Fruit fly (Drosophila melanogaster) whole organism, embryonic: ENCODE results near the gene CG6136.
A peak's percentile ranks its signal among the peaks of the same experiment; 100 is the strongest.

Source experiments
- ATbp ChIP-seq: fragments of 200-800 bp; sonication (Bioruptor generic); optimal IDR thresholded peaks from 2 replicates; lab custom pipeline; 2017; ENCODE audit warnings: missing biosample characterization, mild to moderate bottlenecking, missing genetic modification characterization, missing genetic modification reagents
- Abd-B ChIP-seq: fragments of 200-800 bp; sonication (Bioruptor generic); optimal IDR thresholded peaks from 2 replicates; lab custom pipeline; 2018; ENCODE audit warnings: missing biosample characterization, mild to moderate bottlenecking, missing genetic modification characterization, moderate library complexity
- Antp ChIP-seq: fragments of 200-800 bp; sonication (Bioruptor generic); optimal IDR thresholded peaks from 3 replicates; lab custom pipeline; 2016; ENCODE audit warnings: missing biosample characterization, missing genetic modification characterization
- C15 ChIP-seq: fragments of 200-800 bp; sonication (Bioruptor generic); IDR thresholded peaks from 3 replicates; pipeline ENCODE4 v1.3.6; 2022; ENCODE audit warnings: missing biosample characterization, missing genetic modification characterization
- CG10959 ChIP-seq: fragments of 200-800 bp; sonication (Bioruptor generic); IDR thresholded peaks from 2 replicates; pipeline ENCODE4 v1.3.6; 2022; ENCODE audit warnings: missing biosample characterization, missing genetic modification characterization
- CG14667 ChIP-seq: fragments of 200-800 bp; sonication (Bioruptor generic); IDR thresholded peaks from 2 replicates; pipeline ENCODE4 v1.3.6; 2022; ENCODE audit warnings: missing biosample characterization, missing genetic modification characterization
- CG15011 ChIP-seq: fragments of 200-800 bp; sonication (Bioruptor generic); optimal IDR thresholded peaks from 3 replicates; lab custom pipeline; 2018; ENCODE audit warnings: missing biosample characterization, mild to moderate bottlenecking, missing genetic modification characterization
- CG15514 ChIP-seq: fragments of 200-800 bp; sonication (Bioruptor generic); optimal IDR thresholded peaks from 3 replicates; lab custom pipeline; 2017; ENCODE audit warnings: missing biosample characterization, missing genetic modification characterization, mild to moderate bottlenecking, moderate library complexity, missing genetic modification reagents
- CG1603 ChIP-seq: fragments of 200-800 bp; sonication (Bioruptor generic); optimal IDR thresholded peaks from 2 replicates; lab custom pipeline; 2019; ENCODE audit warnings: missing biosample characterization, mild to moderate bottlenecking, missing genetic modification characterization, moderate library complexity
- CG18262 ChIP-seq: fragments of 200-800 bp; optimal IDR thresholded peaks from 3 replicates; lab custom pipeline; 2019; ENCODE audit warnings: missing biosample characterization, mild to moderate bottlenecking, missing genetic modification characterization, moderate library complexity
- CG18599 ChIP-seq: fragments of 200-800 bp; sonication (Bioruptor generic); optimal IDR thresholded peaks from 3 replicates; lab custom pipeline; 2017; ENCODE audit warnings: missing biosample characterization, missing genetic modification characterization, mild to moderate bottlenecking, moderate library complexity, missing genetic modification reagents
- CG2129 ChIP-seq: fragments of 200-800 bp; sonication (Bioruptor generic); IDR thresholded peaks from 2 replicates; pipeline ENCODE4 v1.3.6; 2022; ENCODE audit warnings: missing biosample characterization, missing genetic modification characterization; ENCODE audit not compliant: partially characterized antibody
- CG2199 ChIP-seq: fragments of 200-800 bp; sonication (Bioruptor generic); IDR thresholded peaks from 3 replicates; pipeline ENCODE4 v1.3.6; 2022; ENCODE audit warnings: missing biosample characterization, missing genetic modification characterization
- CG32532 ChIP-seq: fragments of 200-800 bp; sonication (Bioruptor generic); IDR thresholded peaks from 2 replicates; pipeline ENCODE4 v1.3.6; 2022; ENCODE audit warnings: missing biosample characterization, missing genetic modification characterization
- CG3281 ChIP-seq: fragments of 200-800 bp; sonication (Bioruptor generic); optimal IDR thresholded peaks from 3 replicates; lab custom pipeline; 2017; ENCODE audit warnings: missing biosample characterization, mild to moderate bottlenecking, missing genetic modification characterization
- CG3726 ChIP-seq: fragments of 200-800 bp; sonication (Bioruptor generic); IDR thresholded peaks from 3 replicates; pipeline ENCODE4, ENCODE4 v1.3.6; 2022; ENCODE audit warnings: missing biosample characterization, missing genetic modification characterization
- CG3838 ChIP-seq: fragments of 200-800 bp; sonication (Bioruptor generic); optimal IDR thresholded peaks from 3 replicates; lab custom pipeline; 2016; ENCODE audit warnings: missing biosample characterization, missing genetic modification characterization
- CG43689 ChIP-seq: fragments of 200-800 bp; sonication (Bioruptor generic); IDR thresholded peaks from 2 replicates; pipeline ENCODE4 v1.3.6; 2022; ENCODE audit warnings: missing biosample characterization, missing genetic modification characterization
- CG6813 ChIP-seq: fragments of 200-800 bp; sonication (Bioruptor generic); optimal IDR thresholded peaks from 2 replicates; lab custom pipeline; 2017; ENCODE audit warnings: missing biosample characterization, missing genetic modification characterization, mild to moderate bottlenecking, moderate library complexity, missing genetic modification reagents
- CG7556 ChIP-seq: fragments of 200-800 bp; sonication (Bioruptor generic); optimal IDR thresholded peaks from 2 replicates; lab custom pipeline; 2017; ENCODE audit warnings: missing biosample characterization, mild to moderate bottlenecking, missing genetic modification characterization
- CG7745 ChIP-seq: fragments of 200-800 bp; sonication (Bioruptor generic); optimal IDR thresholded peaks from 2 replicates; lab custom pipeline; 2018; ENCODE audit warnings: missing biosample characterization, mild to moderate bottlenecking, missing genetic modification characterization, moderate library complexity
- CG8281 ChIP-seq: fragments of 200-800 bp; sonication (Bioruptor generic); optimal IDR thresholded peaks from 2 replicates; lab custom pipeline; 2018; ENCODE audit warnings: missing biosample characterization, mild to moderate bottlenecking, missing genetic modification characterization, moderate library complexity
- CG8388 ChIP-seq: fragments of 200-800 bp; sonication (Bioruptor generic); optimal IDR thresholded peaks from 2 replicates; lab custom pipeline; 2019; ENCODE audit warnings: missing biosample characterization, mild to moderate bottlenecking, missing genetic modification characterization, moderate library complexity
- CG9727 ChIP-seq: fragments of 200-800 bp; sonication (Bioruptor generic); optimal IDR thresholded peaks from 3 replicates; lab custom pipeline; 2017; ENCODE audit warnings: missing biosample characterization, mild to moderate bottlenecking, missing genetic modification characterization
- CrebB ChIP-seq: fragments of 200-800 bp; sonication (Bioruptor generic); optimal IDR thresholded peaks from 3 replicates; lab custom pipeline; 2018; ENCODE audit warnings: missing biosample characterization, mild to moderate bottlenecking, missing genetic modification characterization
- Ets97D ChIP-seq: fragments of 200-800 bp; sonication (Bioruptor generic); optimal IDR thresholded peaks from 3 replicates; lab custom pipeline; 2016; ENCODE audit warnings: missing biosample characterization, missing genetic modification characterization
- Fer1 ChIP-seq: fragments of 200-800 bp; sonication (Bioruptor generic); optimal IDR thresholded peaks from 2 replicates; lab custom pipeline; 2017; ENCODE audit warnings: missing biosample characterization, mild to moderate bottlenecking, missing genetic modification characterization
- Hmr ChIP-seq: fragments of 200-800 bp; sonication (Bioruptor generic); optimal IDR thresholded peaks from 3 replicates; lab custom pipeline; 2017; ENCODE audit warnings: mild to moderate bottlenecking, missing biosample characterization, missing genetic modification reagents, missing genetic modification characterization
- Hr3 ChIP-seq: fragments of 200-800 bp; sonication (Bioruptor generic); optimal IDR thresholded peaks from 3 replicates; lab custom pipeline; 2016; ENCODE audit warnings: missing biosample characterization, missing genetic modification characterization
- Hr39 ChIP-seq: fragments of >200 bp; optimal IDR thresholded peaks from 2 replicates; lab custom pipeline; 2017
- MTF-1 ChIP-seq: fragments of 200-800 bp; sonication (Bioruptor generic); optimal IDR thresholded peaks from 2 replicates; lab custom pipeline; 2018; ENCODE audit warnings: missing biosample characterization, mild to moderate bottlenecking, missing genetic modification characterization, borderline replicate concordance
- Max ChIP-seq: fragments of 200-800 bp; sonication (Bioruptor generic); optimal IDR thresholded peaks from 2 replicates; lab custom pipeline; 2016; ENCODE audit warnings: missing biosample characterization, mild to moderate bottlenecking, missing genetic modification characterization
- Oaz ChIP-seq: fragments of 200-800 bp; sonication (Bioruptor generic); IDR thresholded peaks from 2 replicates; pipeline ENCODE4 v1.3.6; 2022; ENCODE audit warnings: missing biosample characterization, missing genetic modification characterization
- Sin3A ChIP-seq: fragments of >200 bp; optimal IDR thresholded peaks from 2 replicates; lab custom pipeline; 2018
- az2 ChIP-seq: fragments of 200-800 bp; sonication (Bioruptor generic); optimal IDR thresholded peaks from 3 replicates; lab custom pipeline; 2016; ENCODE audit warnings: missing biosample characterization, missing genetic modification characterization
- bcd ChIP-seq: fragments of 200-800 bp; sonication (Bioruptor generic); optimal IDR thresholded peaks from 2 replicates; lab custom pipeline; 2017; ENCODE audit warnings: missing biosample characterization, mild to moderate bottlenecking, missing genetic modification characterization
- bsh ChIP-seq, 2 experiments: fragments of 200-800 bp; sonication (Bioruptor generic); optimal IDR thresholded peaks; 2 replicates each; lab custom pipeline; 2017 to 2018; ENCODE audit warnings: mild to moderate bottlenecking in 2 of 2, missing biosample characterization in 2 of 2, missing genetic modification characterization in 2 of 2, moderate library complexity in 1 of 2
- crc ChIP-seq: fragments of 200-800 bp; sonication (Bioruptor generic); optimal IDR thresholded peaks from 2 replicates; lab custom pipeline; 2016; ENCODE audit warnings: missing biosample characterization, missing genetic modification characterization
- dan ChIP-seq: fragments of 200-800 bp; sonication (Bioruptor generic); IDR thresholded peaks from 2 replicates; pipeline ENCODE4 v1.3.6; 2022; ENCODE audit warnings: missing biosample characterization, missing genetic modification characterization
- dimm ChIP-seq: fragments of 200-800 bp; sonication (Bioruptor generic); IDR thresholded peaks from 2 replicates; pipeline ENCODE4 v1.3.6; 2022; ENCODE audit warnings: missing biosample characterization, missing genetic modification characterization
- fd64A ChIP-seq: fragments of 200-800 bp; sonication (Bioruptor generic); optimal IDR thresholded peaks from 3 replicates; lab custom pipeline; 2018; ENCODE audit warnings: missing biosample characterization, mild to moderate bottlenecking, missing genetic modification characterization
- ftz-f1 ChIP-seq: fragments of 200-800 bp; sonication (Bioruptor generic); optimal IDR thresholded peaks from 2 replicates; lab custom pipeline; 2016; ENCODE audit warnings: missing biosample characterization, missing genetic modification characterization
- hkb ChIP-seq, 2 experiments: fragments of 200-800 bp in 1 of 2; fragments of >200 bp in 1 of 2; sonication (Bioruptor generic) in 1 of 2; IDR thresholded peaks in 1 of 2; optimal IDR thresholded peaks in 1 of 2; 2 replicates each; pipeline versions ENCODE4 v1.3.6 to Lab custom; 2017 to 2022; ENCODE audit warnings: missing biosample characterization in 1 of 2, missing genetic modification characterization in 1 of 2
- ken ChIP-seq: fragments of 200-800 bp; sonication (Bioruptor generic); IDR thresholded peaks from 3 replicates; pipeline ENCODE4 v1.3.6; 2022; ENCODE audit warnings: missing biosample characterization, missing genetic modification characterization
- lab ChIP-seq: fragments of 200-800 bp; sonication (Bioruptor generic); optimal IDR thresholded peaks from 3 replicates; lab custom pipeline; 2017; ENCODE audit warnings: missing biosample characterization, missing genetic modification characterization, mild to moderate bottlenecking, moderate library complexity, missing genetic modification reagents
- lmd ChIP-seq: fragments of 200-800 bp; sonication (Bioruptor generic); IDR thresholded peaks from 2 replicates; pipeline ENCODE4 v1.3.6; 2022; ENCODE audit warnings: missing biosample characterization, missing genetic modification characterization
- nerfin-2 ChIP-seq: fragments of 200-800 bp; sonication (Bioruptor generic); IDR thresholded peaks from 2 replicates; pipeline ENCODE4 v1.3.6; 2022; ENCODE audit warnings: missing biosample characterization, missing genetic modification characterization; ENCODE audit not compliant: partially characterized antibody
- pum ChIP-seq: fragments of 200-800 bp; sonication (Bioruptor generic); optimal IDR thresholded peaks from 2 replicates; lab custom pipeline; 2016; ENCODE audit warnings: missing biosample characterization, missing genetic modification characterization
- schlank ChIP-seq: fragments of 200-800 bp; sonication (Bioruptor generic); optimal IDR thresholded peaks from 2 replicates; lab custom pipeline; 2018; ENCODE audit warnings: missing biosample characterization, mild to moderate bottlenecking, missing genetic modification characterization
- sd ChIP-seq: fragments of 200-800 bp; sonication (Bioruptor generic); optimal IDR thresholded peaks from 3 replicates; lab custom pipeline; 2018; ENCODE audit warnings: missing biosample characterization, mild to moderate bottlenecking, missing genetic modification characterization, moderate library complexity
- sens ChIP-seq: fragments of 200-800 bp; sonication (Bioruptor generic); peaks from one replicate; lab custom pipeline; 2016; ENCODE audit warnings: missing biosample characterization, missing genetic modification characterization
- sim ChIP-seq: fragments of 200-800 bp; sonication (Bioruptor generic); IDR thresholded peaks from 2 replicates; pipeline ENCODE4 v1.3.6; 2022; ENCODE audit warnings: missing biosample characterization, missing genetic modification characterization

The CG6136 gene

dm6 chr3R:15354019-15354418 is 18.0 kb downstream of the CG6136 start (continued):
- TF ChIP-seq CG6813 (GFP tag; lab: Kevin White, UChicago) (peak; percentile 44), CG8388 (GFP tag; lab: Kevin White, UChicago) (no peak), Hr39 (lab: Kevin White, UChicago) (no peak), CG14667 (no peak), nerfin-2 (GFP tag; lab: Robert Waterston, UW) (no peak), Sin3A (lab: Kevin White, UChicago) (no peak), schlank (tag; lab: Kevin White, UChicago) (no peak), Hr3 (GFP tag; lab: Kevin White, UChicago) (no peak), CG9727 (GFP tag; lab: Kevin White, UChicago) (peak; percentile 3), Hmr (peak; percentile 25), CG7745 (no peak), sens (GFP tag; lab: Kevin White, UChicago) (peak; percentile 61), CG2129 (GFP tag; lab: Robert Waterston, UW) (no peak), crc (GFP tag; lab: Kevin White, UChicago) (no peak), CG2199 (GFP tag; lab: Robert Waterston, UW) (0 out of 3 replicates have a peak, but pooled peaks have one; percentile 35), dimm (no peak), CG10959 (GFP tag; lab: Robert Waterston, UW) (no peak), pum (GFP tag; lab: Kevin White, UChicago) (no peak), bsh (GFP tag; optimal IDR thresholded peaks at IDR 0.05; lab: Kevin White, UChicago) (no peak), lab (GFP tag; lab: Kevin White, UChicago) (peak; percentile 48), sd (tag; lab: Kevin White, UChicago) (no peak), CG1603 (no peak), dan (GFP tag; lab: Robert Waterston, UW) (no peak), CG7556 (GFP tag; lab: Kevin White, UChicago) (no peak), CG15011 (GFP tag; lab: Kevin White, UChicago) (peak; percentile 0), az2 (GFP tag; lab: Kevin White, UChicago) (no peak), CG18262 (no peak), CG8281 (no peak), CG15514 (GFP tag; lab: Kevin White, UChicago) (peak; percentile 4), lmd (GFP tag; lab: Robert Waterston, UW) (no peak), C15 (GFP tag; lab: Robert Waterston, UW) (no peak), CG3281 (GFP tag; lab: Kevin White, UChicago) (peak; percentile 24), sim (no peak), ftz-f1 (GFP tag; lab: Kevin White, UChicago) (no peak), hkb (optimal IDR thresholded peaks at IDR 0.05; lab: Kevin White, UChicago) (no peak), hkb (GFP tag; IDR thresholded peaks at IDR 0.05; lab: Robert Waterston, UW) (no peak), Max (no peak), Abd-B (no peak), CG3838 (no peak), Oaz (no peak), Fer1 (GFP tag; lab: Kevin White, UChicago) (peak; percentile 34), CG32532 (GFP tag; lab: Robert Waterston, UW) (no peak), CrebB (no peak), MTF-1 (GFP tag; lab: Kevin White, UChicago) (no peak), CG3726 (no peak), CG43689 (no peak), ken (GFP tag; lab: Robert Waterston, UW) (no peak), Antp (no peak), bcd (no peak), fd64A (GFP tag; lab: Kevin White, UChicago) (no peak), ATbp (peak; percentile 44), CG18599 (peak; percentile 20), Ets97D (GFP tag; lab: Kevin White, UChicago) (no peak)
